Fruit fly (Drosophila melanogaster) whole organism, adult: Measurements from ENCODE around the gene CG15725.

Source experiments
- cnc ChIP-seq, 2 experiments: fragments of >200 bp; optimal IDR thresholded peaks; 2 replicates each; lab custom pipeline; 2017
- toe ChIP-seq: fragments of 200-800 bp; sonication (Bioruptor generic); optimal IDR thresholded peaks from 2 replicates; lab custom pipeline; 2016; ENCODE audit warnings: missing biosample characterization, missing genetic modification characterization

DNA sequence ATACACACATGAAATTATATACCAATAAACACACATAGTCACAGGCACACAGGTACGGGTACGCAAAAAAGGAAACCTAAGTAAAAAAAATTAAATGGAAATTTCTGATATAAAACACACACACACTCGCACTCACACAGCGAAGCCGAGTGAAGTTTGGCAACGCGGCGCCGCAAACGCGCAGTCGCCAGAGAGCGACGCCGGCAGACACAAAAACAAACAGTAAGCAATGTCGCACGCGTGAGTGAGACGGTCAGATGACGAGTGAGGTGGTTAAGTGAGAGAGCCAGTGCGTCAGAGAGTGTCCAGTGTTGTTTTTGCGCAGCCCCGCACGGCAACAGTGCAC is 44.9 kb downstream of the CG15725 start:
- TF ChIP-seq toe (GFP tag; lab: Kevin White, UChicago) (no peak), cnc (optimal IDR thresholded peaks at IDR 0.05; lab: Kevin White, UChicago) (no peak)
